Fruit fly (Drosophila melanogaster) whole organism, embryonic: ENCODE results near the gene CG9747.
A peak's percentile ranks its signal among the peaks of the same experiment; 100 is the strongest.

Experiments used
- Blimp-1 ChIP-seq: fragments of 200-800 bp; sonication (Bioruptor generic); optimal IDR thresholded peaks from 3 replicates; lab custom pipeline; 2018; ENCODE audit warnings: missing biosample characterization, missing genetic modification characterization, mild to moderate bottlenecking, moderate library complexity, missing genetic modification reagents
- CG10267 ChIP-seq: fragments of 200-800 bp; sonication (Bioruptor generic); optimal IDR thresholded peaks from 2 replicates; lab custom pipeline; 2018; ENCODE audit warnings: missing biosample characterization, mild to moderate bottlenecking, missing genetic modification characterization, moderate library complexity
- CG11504 ChIP-seq: fragments of 200-800 bp; sonication (Bioruptor generic); optimal IDR thresholded peaks from 3 replicates; lab custom pipeline; 2019; ENCODE audit warnings: missing biosample characterization, mild to moderate bottlenecking, missing genetic modification characterization, moderate library complexity
- CG14965 ChIP-seq: fragments of 200-800 bp; sonication (Bioruptor generic); optimal IDR thresholded peaks from 2 replicates; lab custom pipeline; 2016; ENCODE audit warnings: missing biosample characterization, missing genetic modification characterization, borderline replicate concordance
- CG15269 ChIP-seq: fragments of 200-800 bp; sonication (Bioruptor generic); optimal IDR thresholded peaks from 2 replicates; lab custom pipeline; 2018; ENCODE audit warnings: missing biosample characterization, mild to moderate bottlenecking, missing genetic modification characterization, moderate library complexity
- CG15601 ChIP-seq: fragments of 200-800 bp; sonication (Bioruptor generic); optimal IDR thresholded peaks from 3 replicates; lab custom pipeline; 2019; ENCODE audit warnings: missing biosample characterization, mild to moderate bottlenecking, missing genetic modification characterization, moderate library complexity
- CG15696 ChIP-seq: fragments of 200-800 bp; sonication (Bioruptor generic); optimal IDR thresholded peaks from 2 replicates; lab custom pipeline; 2019; ENCODE audit warnings: missing biosample characterization, mild to moderate bottlenecking, missing genetic modification characterization, moderate library complexity
- CG1602 ChIP-seq: fragments of 200-800 bp; sonication (Bioruptor generic); optimal IDR thresholded peaks from 3 replicates; lab custom pipeline; 2016; ENCODE audit warnings: missing biosample characterization, missing genetic modification characterization
- CG30431 ChIP-seq: fragments of 200-800 bp; sonication (Bioruptor generic); optimal IDR thresholded peaks from 2 replicates; lab custom pipeline; 2017; ENCODE audit warnings: missing biosample characterization, missing genetic modification characterization
- CG3726 ChIP-seq: fragments of 200-800 bp; sonication (Bioruptor generic); IDR thresholded peaks from 3 replicates; pipeline ENCODE4, ENCODE4 v1.3.6; 2022; ENCODE audit warnings: missing biosample characterization, missing genetic modification characterization
- CG4820 ChIP-seq: fragments of 200-800 bp; sonication (Bioruptor generic); optimal IDR thresholded peaks from 3 replicates; lab custom pipeline; 2016; ENCODE audit warnings: missing biosample characterization, missing genetic modification characterization
- CG5245 ChIP-seq: fragments of 200-800 bp; sonication (Bioruptor generic); optimal IDR thresholded peaks from 3 replicates; lab custom pipeline; 2016; ENCODE audit warnings: missing biosample characterization, missing genetic modification characterization
- CG7963 ChIP-seq: fragments of 200-800 bp; sonication (Bioruptor generic); IDR thresholded peaks from 3 replicates; pipeline ENCODE4 v1.3.6; 2022; ENCODE audit warnings: missing biosample characterization, missing genetic modification characterization; ENCODE audit not compliant: partially characterized antibody
- CG8281 ChIP-seq: fragments of 200-800 bp; sonication (Bioruptor generic); optimal IDR thresholded peaks from 2 replicates; lab custom pipeline; 2018; ENCODE audit warnings: missing biosample characterization, mild to moderate bottlenecking, missing genetic modification characterization, moderate library complexity
- CG8290 ChIP-seq, 3 experiments: fragments of 200-800 bp; sonication (Bioruptor generic); optimal IDR thresholded peaks; 2 replicates each; lab custom pipeline; 2016 to 2019; ENCODE audit warnings: missing biosample characterization in 3 of 3, missing genetic modification characterization in 3 of 3, mild to moderate bottlenecking in 2 of 3, moderate library complexity in 1 of 3
- CG8359 ChIP-seq: fragments of 200-800 bp; sonication (Bioruptor generic); optimal IDR thresholded peaks from 2 replicates; lab custom pipeline; 2017; ENCODE audit warnings: missing biosample characterization, mild to moderate bottlenecking, missing genetic modification characterization, borderline replicate concordance
- CG9932 ChIP-seq: fragments of 200-800 bp; sonication (Bioruptor generic); IDR thresholded peaks from 2 replicates; pipeline ENCODE4 v1.3.6; 2022; ENCODE audit warnings: missing biosample characterization, missing genetic modification characterization
- Ets97D ChIP-seq: fragments of 200-800 bp; sonication (Bioruptor generic); optimal IDR thresholded peaks from 3 replicates; lab custom pipeline; 2016; ENCODE audit warnings: missing biosample characterization, missing genetic modification characterization
- H15 ChIP-seq: fragments of 200-800 bp; sonication (Bioruptor generic); IDR thresholded peaks from 3 replicates; pipeline ENCODE4 v1.3.6; 2022; ENCODE audit warnings: missing biosample characterization, missing genetic modification characterization
- Hey ChIP-seq: fragments of 200-800 bp; sonication (Bioruptor generic); optimal IDR thresholded peaks from 3 replicates; lab custom pipeline; 2018; ENCODE audit warnings: missing biosample characterization, mild to moderate bottlenecking, missing genetic modification characterization
- Nf-YA ChIP-seq: fragments of 200-800 bp; sonication (Bioruptor generic); IDR thresholded peaks from 2 replicates; pipeline ENCODE4 v1.3.6; 2022; ENCODE audit warnings: missing biosample characterization, missing genetic modification characterization
- Oaz ChIP-seq: fragments of 200-800 bp; sonication (Bioruptor generic); IDR thresholded peaks from 2 replicates; pipeline ENCODE4 v1.3.6; 2022; ENCODE audit warnings: missing biosample characterization, missing genetic modification characterization
- Spps ChIP-seq: fragments of 200-800 bp; sonication (Bioruptor generic); optimal IDR thresholded peaks from 2 replicates; lab custom pipeline; 2018; ENCODE audit warnings: missing biosample characterization, mild to moderate bottlenecking, missing genetic modification characterization
- Sry-β ChIP-seq: fragments of 200-800 bp; sonication (Bioruptor generic); optimal IDR thresholded peaks from 2 replicates; lab custom pipeline; 2018; ENCODE audit warnings: missing biosample characterization, mild to moderate bottlenecking, missing genetic modification characterization, moderate library complexity
- abd-A ChIP-seq: fragments of 200-800 bp; sonication (Bioruptor generic); optimal IDR thresholded peaks from 3 replicates; lab custom pipeline; 2019; ENCODE audit warnings: missing biosample characterization, mild to moderate bottlenecking, missing genetic modification characterization, moderate library complexity
- bigmax ChIP-seq: fragments of 200-800 bp; sonication (Bioruptor generic); optimal IDR thresholded peaks from 2 replicates; lab custom pipeline; 2018; ENCODE audit warnings: missing biosample characterization, mild to moderate bottlenecking, missing genetic modification characterization
- caup ChIP-seq: fragments of 200-800 bp; sonication (Bioruptor generic); optimal IDR thresholded peaks from 3 replicates; lab custom pipeline; 2017; ENCODE audit warnings: missing biosample characterization, mild to moderate bottlenecking, missing genetic modification characterization, moderate library complexity; ENCODE audit not compliant: severe bottlenecking
- disco-r ChIP-seq: fragments of 200-800 bp; sonication (Bioruptor generic); optimal IDR thresholded peaks from 2 replicates; lab custom pipeline; 2016; ENCODE audit warnings: missing biosample characterization, missing genetic modification characterization
- dm ChIP-seq: fragments of 200-800 bp; sonication (Bioruptor generic); optimal IDR thresholded peaks from 3 replicates; lab custom pipeline; 2016; ENCODE audit warnings: missing biosample characterization, missing genetic modification characterization
- dysf ChIP-seq: fragments of 200-800 bp; sonication (Bioruptor generic); IDR thresholded peaks from 3 replicates; pipeline ENCODE4 v1.3.6; 2022; ENCODE audit warnings: missing biosample characterization, missing genetic modification characterization
- gro ChIP-seq: fragments of 200-800 bp; sonication (Bioruptor generic); optimal IDR thresholded peaks from 2 replicates; lab custom pipeline; 2016; ENCODE audit warnings: missing biosample characterization, missing genetic modification characterization
- gsb-n ChIP-seq: fragments of 200-800 bp; sonication (Bioruptor generic); optimal IDR thresholded peaks from 3 replicates; lab custom pipeline; 2018; ENCODE audit warnings: missing biosample characterization, mild to moderate bottlenecking, missing genetic modification characterization
- hth ChIP-seq: fragments of >200 bp; optimal IDR thresholded peaks from 2 replicates; lab custom pipeline; 2017; ENCODE audit warnings: inconsistent platforms
- insv ChIP-seq, 2 experiments: fragments of 200-800 bp; sonication (Bioruptor generic); optimal IDR thresholded peaks; 3 replicates each; lab custom pipeline; 2016 to 2018; ENCODE audit warnings: missing biosample characterization in 2 of 2, missing genetic modification characterization in 2 of 2
- kay ChIP-seq: fragments of 200-800 bp; sonication (Bioruptor generic); optimal IDR thresholded peaks from 2 replicates; lab custom pipeline; 2016; ENCODE audit warnings: missing biosample characterization, missing genetic modification characterization
- kni ChIP-seq: fragments of 200-800 bp; sonication (Bioruptor generic); optimal IDR thresholded peaks from 3 replicates; lab custom pipeline; 2017; ENCODE audit warnings: mild to moderate bottlenecking, missing biosample characterization, missing genetic modification reagents, missing genetic modification characterization
- lab ChIP-seq: fragments of 200-800 bp; sonication (Bioruptor generic); optimal IDR thresholded peaks from 3 replicates; lab custom pipeline; 2017; ENCODE audit warnings: missing biosample characterization, missing genetic modification characterization, mild to moderate bottlenecking, moderate library complexity, missing genetic modification reagents
- nerfin-2 ChIP-seq: fragments of 200-800 bp; sonication (Bioruptor generic); IDR thresholded peaks from 2 replicates; pipeline ENCODE4 v1.3.6; 2022; ENCODE audit warnings: missing biosample characterization, missing genetic modification characterization; ENCODE audit not compliant: partially characterized antibody
- oc ChIP-seq: fragments of 200-800 bp; sonication (Bioruptor generic); optimal IDR thresholded peaks from 2 replicates; lab custom pipeline; 2018; ENCODE audit warnings: missing biosample characterization, mild to moderate bottlenecking, missing genetic modification characterization, moderate library complexity
- onecut ChIP-seq: fragments of 200-800 bp; sonication (Bioruptor generic); IDR thresholded peaks from 2 replicates; pipeline ENCODE4 v1.3.6; 2022; ENCODE audit warnings: missing biosample characterization, missing genetic modification characterization
- pfk ChIP-seq: fragments of 200-800 bp; sonication (Bioruptor generic); optimal IDR thresholded peaks from 2 replicates; lab custom pipeline; 2018; ENCODE audit warnings: missing biosample characterization, mild to moderate bottlenecking, missing genetic modification characterization, moderate library complexity
- prd ChIP-seq, 3 experiments: fragments of >200 bp in 2 of 3; fragments of 200-800 bp in 1 of 3; sonication (Bioruptor generic) in 1 of 3; optimal IDR thresholded peaks in 2 of 3; IDR thresholded peaks in 1 of 3; 2 replicates in 2 of 3; 3 replicates in 1 of 3; pipeline versions ENCODE4 v1.3.6 to Lab custom; 2017 to 2022; ENCODE audit warnings: missing biosample characterization in 1 of 3, missing genetic modification characterization in 1 of 3
- sr ChIP-seq: fragments of 200-800 bp; sonication (Bioruptor generic); IDR thresholded peaks from 3 replicates; pipeline ENCODE4 v1.3.6; 2022; ENCODE audit warnings: missing biosample characterization, missing genetic modification characterization
- sug ChIP-seq: fragments of 200-800 bp; optimal IDR thresholded peaks from 2 replicates; lab custom pipeline; 2019; ENCODE audit warnings: missing biosample characterization, mild to moderate bottlenecking, missing genetic modification characterization, moderate library complexity
- vvl ChIP-seq: fragments of 200-800 bp; sonication (Bioruptor generic); IDR thresholded peaks from 2 replicates; pipeline ENCODE4 v1.3.6; 2022; ENCODE audit warnings: missing biosample characterization, missing genetic modification characterization
- z ChIP-seq: fragments of 200-800 bp; sonication (Bioruptor generic); IDR thresholded peaks from 3 replicates; pipeline ENCODE4 v1.3.6; 2022; ENCODE audit warnings: missing biosample characterization, missing genetic modification characterization

CG9747 gene

DNA sequence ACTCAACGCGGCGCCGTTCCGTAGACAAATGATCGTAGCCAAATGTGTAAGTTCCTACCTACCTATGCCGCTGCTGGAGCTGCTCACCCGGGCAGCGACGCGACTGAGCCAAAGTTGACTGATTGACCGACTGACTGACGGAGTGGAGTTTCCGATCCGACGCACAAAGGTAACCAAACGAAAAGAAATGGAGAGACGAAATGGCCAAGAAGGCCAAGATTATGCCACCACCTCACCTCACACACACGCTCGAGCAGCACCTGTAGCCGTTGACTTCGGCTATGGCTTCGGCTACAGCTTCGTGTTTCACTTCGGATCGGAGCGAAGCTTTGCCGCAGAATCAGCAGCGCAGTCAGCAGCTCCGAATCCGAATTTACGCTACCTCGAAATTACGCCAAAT is at the start of gene CG9747 (continued):
- no peak for TF ChIP-seq CG15269 (tag; lab: Kevin White, UChicago)
- no peak for TF ChIP-seq pfk (GFP tag; lab: Kevin White, UChicago)
- no peak for TF ChIP-seq sug (tag; lab: Kevin White, UChicago)
- no peak for TF ChIP-seq CG15601 (tag; lab: Kevin White, UChicago)
- peak; percentile 58 for TF ChIP-seq abd-A
- TF ChIP-seq lab = peak; percentile 15
- no peak for TF ChIP-seq H15 (GFP tag; lab: Robert Waterston, UW)
- no peak for TF ChIP-seq CG8290 (GFP tag; optimal IDR thresholded peaks at IDR 0.05; lab: Kevin White, UChicago)
- TF ChIP-seq CG8290 (tag; optimal IDR thresholded peaks at IDR 0.05; lab: Kevin White, UChicago) = peak in 1 of 2 experiments; percentile 10
- TF ChIP-seq oc (tag; lab: Kevin White, UChicago) = peak; percentile 28
- 0 out of 3 replicates have a peak, but pooled peaks have one; percentile 18 for TF ChIP-seq sr (GFP tag; lab: Robert Waterston, UW)
- TF ChIP-seq insv (GFP tag; optimal IDR thresholded peaks at IDR 0.05; lab: Kevin White, UChicago) = no peak
- TF ChIP-seq disco-r (GFP tag; lab: Kevin White, UChicago) = no peak
- no peak for TF ChIP-seq CG4820 (GFP tag; lab: Kevin White, UChicago)
- no peak for TF ChIP-seq kay (GFP tag; lab: Kevin White, UChicago)
- TF ChIP-seq kni (GFP tag; lab: Kevin White, UChicago) = peak; percentile 45
- TF ChIP-seq onecut (GFP tag; lab: Robert Waterston, UW) = no peak
- TF ChIP-seq gro = no peak
- no peak for TF ChIP-seq dm (GFP tag; lab: Kevin White, UChicago)
- no peak for TF ChIP-seq CG1602 (GFP tag; lab: Kevin White, UChicago)
- no peak for TF ChIP-seq z (GFP tag; lab: Robert Waterston, UW)
- no peak for TF ChIP-seq CG15696
- TF ChIP-seq CG30431 (GFP tag; lab: Kevin White, UChicago) = no peak
- no peak for TF ChIP-seq caup
- no peak for TF ChIP-seq Spps
- peak; percentile 4; the same call in 1 of the 2 replicates for TF ChIP-seq CG9932 (GFP tag; lab: Robert Waterston, UW)
- no peak for TF ChIP-seq hth (lab: Kevin White, UChicago)
- TF ChIP-seq CG8281 = peak; percentile 98
- no peak for TF ChIP-seq Ets97D (GFP tag; lab: Kevin White, UChicago)

DNA sequence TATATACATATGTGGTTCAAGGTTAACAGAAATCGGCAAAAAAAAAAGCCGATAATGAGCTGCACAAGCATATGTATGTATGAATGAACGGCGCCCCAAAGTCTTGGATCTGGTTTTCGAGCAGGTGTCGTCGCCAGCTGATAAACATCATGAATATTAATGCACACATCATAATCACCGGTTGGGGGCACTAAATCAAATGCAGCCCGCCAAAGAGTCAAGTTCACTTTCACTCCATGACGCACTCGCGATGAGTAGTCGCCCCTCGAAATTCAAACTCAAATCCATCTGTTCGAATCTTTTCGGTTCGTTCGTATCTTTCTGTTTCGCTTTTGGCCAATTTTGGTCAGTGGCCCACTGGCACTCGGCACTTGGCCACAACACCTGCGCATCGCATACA is 49.2 kb upstream of the CG9747 start:
- peak; percentile 8 for TF ChIP-seq kni (GFP tag; lab: Kevin White, UChicago)
- TF ChIP-seq CG3726 (GFP tag; lab: Robert Waterston, UW) = no peak
- TF ChIP-seq nerfin-2 (GFP tag; lab: Robert Waterston, UW) = 0 out of 2 replicates have a peak, but pooled peaks have one; percentile 31
- TF ChIP-seq abd-A = peak; percentile 14
- peak; percentile 74 for TF ChIP-seq Blimp-1 (GFP tag; lab: Kevin White, UChicago)
- no peak for TF ChIP-seq dysf (GFP tag; lab: Robert Waterston, UW)
- TF ChIP-seq vvl (GFP tag; lab: Robert Waterston, UW) = peak; percentile 72
- peak; percentile 44; the same call in 1 of the 3 replicates for TF ChIP-seq z (GFP tag; lab: Robert Waterston, UW)
- TF ChIP-seq CG8359 (GFP tag; lab: Kevin White, UChicago) = no peak

DNA sequence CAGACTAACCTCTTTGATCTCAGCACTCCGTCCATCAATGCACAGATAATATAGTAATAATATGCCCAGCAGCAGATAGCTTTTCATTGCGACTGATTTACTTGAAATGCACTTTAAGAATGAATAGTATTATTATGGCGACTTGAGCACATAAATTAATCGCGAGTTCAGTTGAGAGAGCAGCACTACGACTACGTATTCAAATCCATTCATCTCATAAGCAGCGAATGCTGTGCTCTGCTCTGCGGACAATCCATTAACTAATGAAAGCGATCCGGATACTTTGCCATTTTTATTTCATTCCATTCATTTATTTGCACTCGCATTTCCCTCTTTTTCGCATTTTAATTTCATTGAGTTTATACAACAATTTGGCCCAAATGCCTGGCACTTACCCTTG is 46.6 kb upstream of the CG9747 start, which contains the start of gene CG43448:
CG43448 (minus strand) TSS at position 101 of the 400 bp plus-strand sequence.
- no peak for TF ChIP-seq bigmax
- TF ChIP-seq CG7963 = no peak
- no peak for TF ChIP-seq CG14965 (GFP tag; lab: Kevin White, UChicago)
- TF ChIP-seq CG5245 = no peak
- TF ChIP-seq Hey (tag; lab: Kevin White, UChicago) = no peak
- TF ChIP-seq CG10267 (tag; lab: Kevin White, UChicago) = no peak
- no peak for TF ChIP-seq CG11504 (tag; lab: Kevin White, UChicago)
- TF ChIP-seq gsb-n = no peak
- no peak for TF ChIP-seq Sry-β (GFP tag; lab: Kevin White, UChicago)
- TF ChIP-seq Oaz (GFP tag; lab: Robert Waterston, UW) = no peak
- TF ChIP-seq Nf-YA = no peak
- TF ChIP-seq prd (optimal IDR thresholded peaks at IDR 0.05; lab: Kevin White, UChicago) = no peak
- no peak for TF ChIP-seq prd (GFP tag; IDR thresholded peaks at IDR 0.05; lab: Robert Waterston, UW)
